Worm (Caenorhabditis elegans) whole organism, L4/young adult: Measurements from ENCODE around the gene W06G6.11.

Source experiments
- W03F9.2 ChIP-seq: fragments of 150-350 bp; optimal IDR thresholded peaks from 2 replicates; lab custom pipeline; 2014; ENCODE audit warnings: missing biosample characterization, missing genetic modification characterization
- dao-5 ChIP-seq: sonication (generic microtip); optimal IDR thresholded peaks from 2 replicates; lab custom pipeline; 2016; ENCODE audit warnings: missing genotype, missing genetic modification characterization, moderate library complexity, missing compliant biosample characterization
- him-1 ChIP-seq: sonication (generic microtip); optimal IDR thresholded peaks from 2 replicates; lab custom pipeline; 2016; ENCODE audit warnings: missing genotype, missing genetic modification reagents, missing genetic modification characterization, missing compliant biosample characterization

DNA sequence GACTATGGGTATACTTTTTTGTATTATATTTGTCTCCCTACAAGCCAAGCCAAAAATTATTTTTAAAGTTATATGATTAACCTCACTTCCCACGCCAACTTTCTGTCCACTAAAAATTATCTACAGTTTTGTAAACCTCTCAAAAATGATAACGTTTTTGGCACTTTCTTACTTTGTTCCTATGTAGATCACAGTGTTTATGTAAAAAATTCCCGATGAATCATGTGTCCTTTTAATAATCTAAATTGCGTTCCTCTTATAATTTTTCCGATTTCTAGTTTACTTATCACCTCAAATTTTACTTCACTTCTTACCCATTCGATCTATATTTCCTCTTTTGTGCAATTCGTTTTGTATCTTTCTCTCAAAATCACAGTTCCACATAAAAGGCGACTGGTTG, 44.8 kb downstream of the W06G6.11 start:
- TF ChIP-seq W03F9.2 (no peak), him-1 (tag; lab: Kevin White, UChicago) (no peak), dao-5 (no peak)
